Fruit fly (Drosophila melanogaster) ovary, adult (tissue): ENCODE measurements around the gene corn.

Experiments
- CG17801 ChIP-seq: fragments of 200-800 bp; optimal IDR thresholded peaks from 2 replicates; lab custom pipeline; 2019; ENCODE audit warnings: missing biosample characterization, mild to moderate bottlenecking, missing genetic modification characterization, moderate library complexity; ENCODE audit not compliant: partially characterized antibody

The corn gene

DNA sequence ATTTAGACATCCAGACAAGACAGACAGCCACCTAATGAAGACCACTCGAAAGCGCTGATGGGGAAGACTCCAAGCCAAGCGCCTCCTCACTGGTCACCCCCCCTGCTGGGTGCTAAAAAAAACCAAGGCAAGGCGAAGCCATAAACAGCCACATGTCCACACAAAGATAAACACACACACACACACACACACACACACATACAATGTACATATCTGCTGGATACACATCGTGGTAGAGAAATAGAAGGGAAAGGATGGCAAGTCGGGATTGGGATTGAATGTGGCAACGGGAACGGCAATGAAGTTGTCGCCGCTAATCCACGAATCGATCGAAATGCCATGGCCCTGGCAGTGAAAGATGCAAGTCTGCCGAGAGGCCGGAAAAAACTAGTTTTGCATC, 7.5 kb downstream of the corn start:
- no peak for TF ChIP-seq CG17801 (GFP tag; lab: Kevin White, UChicago)

DNA sequence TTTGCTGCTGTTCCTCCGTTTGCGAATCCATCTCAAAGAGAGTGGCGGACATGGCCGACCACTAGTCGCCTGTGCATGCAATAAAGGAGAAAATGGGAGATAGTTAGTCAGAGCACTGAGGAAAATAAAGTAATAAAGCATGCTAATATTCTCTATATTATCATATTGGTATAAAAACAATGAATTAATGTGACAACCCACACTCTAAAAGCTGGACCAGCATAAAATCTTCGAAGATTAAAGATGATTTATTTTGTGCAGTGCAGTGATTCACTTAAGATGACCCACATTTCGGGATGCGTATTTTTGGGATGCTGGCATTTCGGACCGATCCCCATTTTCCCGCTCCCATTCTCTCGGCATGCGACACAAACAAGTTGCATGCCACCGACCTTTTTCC, 9.1 kb downstream of the corn start:
- no peak for TF ChIP-seq CG17801 (GFP tag; lab: Kevin White, UChicago)

DNA sequence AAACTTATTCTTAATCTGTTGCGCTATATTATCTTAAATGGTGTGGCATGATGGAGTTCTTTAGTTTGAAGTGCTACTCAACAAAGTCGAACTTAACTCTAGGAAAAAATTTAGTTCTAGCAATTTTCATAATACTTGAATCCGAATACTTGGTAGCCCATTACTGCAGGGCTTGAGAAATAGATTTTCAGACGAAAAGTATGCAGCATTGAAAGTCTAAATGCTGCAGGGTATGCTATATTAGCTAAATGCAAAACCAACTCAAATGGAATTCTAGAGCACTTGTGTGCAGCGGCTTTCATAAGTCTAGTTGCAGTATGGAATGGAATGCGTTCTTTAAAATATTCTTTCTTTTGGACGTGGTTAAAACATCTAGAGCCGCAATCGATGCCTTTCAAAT, 13.6 kb downstream of the corn start:
- TF ChIP-seq CG17801 (GFP tag; lab: Kevin White, UChicago): no peak

DNA sequence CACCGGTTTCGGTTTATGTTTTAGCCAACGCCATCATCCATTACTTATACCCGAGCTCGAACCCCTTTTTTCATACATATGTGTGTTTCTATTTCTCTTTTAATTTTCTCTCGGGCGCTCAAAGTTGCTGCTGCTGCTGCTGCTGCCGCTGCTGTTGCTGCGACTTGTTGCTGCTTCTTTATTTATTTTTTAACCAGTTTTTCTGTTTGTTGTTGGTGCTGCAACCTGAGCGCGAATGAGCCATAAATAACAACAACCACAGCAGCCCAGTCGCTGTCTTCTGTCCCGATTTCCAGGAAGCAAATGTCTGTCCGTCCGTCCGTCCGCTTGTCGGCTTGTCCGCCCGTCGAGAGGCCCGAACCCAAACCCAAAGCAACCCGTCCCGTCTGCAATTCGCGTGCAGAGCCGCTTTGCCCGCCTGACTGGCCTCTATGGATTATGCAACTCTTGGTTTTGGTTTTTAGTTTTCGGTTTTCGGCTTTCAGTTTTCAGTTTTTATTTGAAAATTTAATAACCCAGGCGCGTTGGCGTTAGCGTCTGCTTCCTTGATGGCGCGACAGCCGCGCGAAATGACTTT, 19.2 kb downstream of the corn start:
- TF ChIP-seq CG17801 (GFP tag; lab: Kevin White, UChicago): no peak

DNA sequence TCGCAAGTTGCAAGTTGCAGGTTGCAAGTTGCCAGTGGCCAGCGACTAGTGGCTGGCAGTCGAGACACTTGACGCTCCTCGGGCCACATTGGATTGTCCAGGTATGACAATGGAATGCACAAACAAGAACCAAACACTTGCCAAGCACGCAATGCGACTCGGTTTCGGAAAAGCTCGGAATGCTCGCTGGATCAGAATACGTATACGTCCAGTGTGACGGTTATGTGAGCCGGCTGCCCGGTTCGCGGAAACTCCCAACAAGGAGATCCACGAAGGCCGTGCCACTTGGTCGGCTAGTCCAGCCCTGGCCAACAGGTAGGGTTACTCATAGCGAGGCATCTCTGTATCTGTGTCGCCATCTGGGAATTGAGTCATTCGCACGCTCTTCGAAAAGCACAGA, 20.2 kb downstream of the corn start:
- no peak for TF ChIP-seq CG17801 (GFP tag; lab: Kevin White, UChicago)

DNA sequence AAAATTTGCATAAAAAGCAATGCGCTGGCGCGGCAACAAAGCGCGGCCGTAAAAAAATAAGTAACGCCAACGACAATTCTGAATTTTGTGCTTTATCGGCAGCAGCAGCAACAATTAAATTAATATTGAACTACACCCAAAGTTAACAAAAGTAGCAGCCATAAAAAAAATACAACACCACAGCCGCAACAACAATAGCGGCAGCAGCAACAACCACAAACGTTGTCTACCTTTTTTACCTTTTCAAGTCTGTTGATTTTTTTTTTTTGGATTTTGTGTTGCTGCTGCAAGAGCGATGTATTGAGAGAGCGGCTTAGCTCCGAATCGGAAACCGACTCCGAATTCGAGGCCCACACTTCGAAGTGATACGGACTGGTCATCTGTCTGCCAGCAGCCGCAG, 22.1 kb downstream of the corn start:
- TF ChIP-seq CG17801 (GFP tag; lab: Kevin White, UChicago): peak; percentile 71

DNA sequence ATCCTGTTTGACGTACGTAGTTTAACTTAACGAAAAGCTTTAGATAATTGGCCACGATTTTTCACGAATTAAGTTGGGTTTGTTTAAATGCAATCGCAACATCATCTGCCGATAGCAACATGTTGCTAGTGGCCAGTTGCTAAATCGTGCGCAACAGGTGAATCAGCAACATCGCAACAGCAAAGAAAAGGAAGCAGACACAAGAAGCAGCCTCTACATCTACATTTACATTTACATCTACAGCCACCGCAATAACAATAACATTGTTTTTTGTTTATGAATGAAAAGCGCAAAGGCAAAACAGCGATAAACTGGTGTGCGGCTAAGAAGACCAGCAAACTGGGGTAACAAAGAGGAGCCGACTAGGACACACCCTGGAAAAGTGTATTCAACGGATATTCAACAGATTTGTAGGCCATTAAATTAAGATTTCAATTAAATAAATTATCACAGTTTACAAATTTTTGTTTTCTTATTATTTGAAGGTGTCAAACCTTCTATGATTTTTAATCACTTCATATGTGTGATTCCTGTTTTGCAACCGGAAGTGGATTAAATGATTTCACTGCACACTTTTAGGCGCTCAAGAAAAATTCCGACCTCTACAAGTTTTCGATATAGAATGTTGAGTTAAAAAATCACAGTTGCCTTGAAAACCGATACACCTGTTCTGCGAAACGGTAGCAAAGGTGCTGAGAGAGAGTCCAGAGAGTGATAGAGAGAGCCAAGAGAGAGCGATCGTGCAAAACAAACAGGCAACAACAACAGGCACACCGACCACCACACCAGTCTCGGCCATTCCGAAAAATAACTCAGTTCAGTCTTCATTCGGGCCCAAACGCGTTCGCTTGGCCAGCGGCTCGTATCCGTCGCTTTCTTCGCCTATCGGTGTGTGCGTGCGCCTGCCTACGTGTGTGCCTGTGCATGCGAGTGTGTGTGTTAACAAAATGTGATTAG, 22.9 kb downstream of the corn start, which contains the start of gene melt:
TSS of gene melt (plus strand) at position 818 of the 957 bp plus-strand sequence.
- TF ChIP-seq CG17801 (GFP tag; lab: Kevin White, UChicago): peak; percentile 69

DNA sequence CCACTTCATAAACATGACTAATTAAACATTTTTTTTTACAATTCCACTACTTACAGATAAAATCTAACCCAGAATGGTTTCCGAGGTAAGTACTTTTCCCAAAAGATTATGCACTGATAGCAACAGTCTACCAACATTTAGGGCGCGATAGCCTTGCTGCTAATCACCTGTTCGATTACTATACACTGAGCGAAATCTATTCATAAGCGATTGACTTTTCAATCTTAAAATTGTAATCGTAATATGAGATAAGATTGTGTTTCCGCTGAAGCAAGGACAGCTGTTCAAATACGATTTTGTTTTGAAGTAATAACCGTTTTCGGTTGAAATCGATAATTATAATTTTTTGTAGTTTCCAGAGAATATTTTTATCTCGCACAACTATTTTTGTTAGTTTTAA, 24.3 kb downstream of the corn start:
- no peak for TF ChIP-seq CG17801 (GFP tag; lab: Kevin White, UChicago)

DNA sequence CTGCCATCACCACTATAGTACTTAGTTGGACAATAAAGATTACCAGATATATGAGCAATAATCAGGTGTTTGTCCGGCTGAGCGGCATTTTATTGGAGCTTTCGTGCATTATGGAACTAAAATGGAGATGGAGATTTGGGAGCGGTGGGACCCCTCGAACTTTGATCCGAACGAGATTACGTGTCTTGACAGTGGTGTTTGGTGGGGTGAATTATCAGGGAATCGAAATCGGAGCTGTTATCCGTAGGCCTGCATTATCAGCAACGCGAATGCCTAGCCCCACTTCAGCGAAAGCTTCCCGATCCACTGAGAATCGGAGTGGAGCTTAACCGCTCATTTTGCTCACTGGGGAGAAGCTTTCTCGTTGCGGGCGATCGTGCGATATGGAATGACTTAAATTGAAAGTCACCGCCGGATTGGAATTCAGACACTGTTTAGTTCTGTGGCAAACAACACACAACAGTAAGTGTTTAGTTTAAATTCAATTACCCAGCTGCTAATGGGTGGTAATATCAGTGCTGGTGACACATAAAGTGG, 25.4 kb downstream of the corn start, which contains the start of gene Acbp2:
TSS of gene Acbp2 (plus strand) at position 417 of the 537 bp plus-strand sequence.
- peak; percentile 21 for TF ChIP-seq CG17801 (GFP tag; lab: Kevin White, UChicago)

DNA sequence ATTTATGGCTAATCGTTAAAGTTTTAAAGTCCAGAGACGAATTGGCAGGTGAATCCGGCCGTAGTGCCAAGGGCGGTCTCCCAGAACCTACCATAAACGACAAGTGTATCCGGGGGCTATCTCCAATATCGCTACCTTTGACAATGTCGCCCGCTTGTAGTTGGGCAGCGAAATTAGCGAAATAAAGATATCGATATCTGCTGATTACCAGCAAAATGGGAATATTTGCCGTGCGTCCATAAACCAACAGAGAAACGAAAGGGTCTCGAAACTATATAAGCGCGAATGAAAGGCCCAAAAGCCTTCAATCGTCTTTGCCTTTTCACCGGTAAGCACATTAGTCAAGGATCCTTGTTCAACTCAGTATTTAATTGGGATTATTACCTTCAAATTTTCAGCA, 26.3 kb downstream of the corn start, which contains the start of gene Acbp3:
TSS of gene Acbp3 (plus strand) at position 301 of the 400 bp plus-strand sequence.
- no peak for TF ChIP-seq CG17801 (GFP tag; lab: Kevin White, UChicago)

DNA sequence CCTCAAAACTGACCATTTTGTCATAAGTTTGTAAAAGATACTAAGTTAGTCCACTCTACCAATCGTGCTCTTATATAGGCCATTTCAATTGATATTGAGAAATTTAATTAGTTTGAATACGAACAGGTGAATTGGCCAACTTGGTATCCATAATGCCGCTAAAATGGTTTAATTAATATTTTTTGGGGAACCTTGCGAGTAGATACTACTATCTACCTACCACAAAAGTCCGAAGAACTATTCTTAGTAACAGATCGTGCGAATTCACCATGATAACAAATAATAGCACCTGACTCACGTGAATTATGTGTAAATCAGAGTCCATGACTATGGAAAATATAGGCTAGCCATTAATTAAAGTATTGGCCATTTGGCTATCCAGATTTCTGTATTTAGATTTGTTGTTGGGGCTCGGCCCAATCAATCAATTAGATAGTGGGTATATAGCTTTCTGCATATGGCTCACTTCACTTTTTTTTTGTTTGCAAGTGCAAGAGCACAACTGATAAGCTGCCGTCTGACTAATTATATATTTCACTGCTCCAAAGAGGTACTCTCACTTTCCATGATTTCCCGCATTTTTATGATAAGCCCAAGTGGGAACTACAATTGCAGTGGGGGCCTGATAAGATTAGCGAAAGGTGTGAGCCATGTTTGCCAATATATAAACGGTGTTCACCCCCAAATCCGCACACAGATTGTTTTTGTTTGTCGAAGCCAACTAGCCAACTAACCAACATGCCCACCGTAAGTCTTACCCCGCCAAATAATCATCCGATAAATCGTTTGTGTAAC, 28.5 kb downstream of the corn start, which contains the start of the genes Acbp4 and Acbp6:
TSS of gene Acbp4 (minus strand) at position 51 of the 795 bp plus-strand sequence.
TSS of gene Acbp6 (plus strand) at position 690 of the 795 bp plus-strand sequence.
- no peak for TF ChIP-seq CG17801 (GFP tag; lab: Kevin White, UChicago)

DNA sequence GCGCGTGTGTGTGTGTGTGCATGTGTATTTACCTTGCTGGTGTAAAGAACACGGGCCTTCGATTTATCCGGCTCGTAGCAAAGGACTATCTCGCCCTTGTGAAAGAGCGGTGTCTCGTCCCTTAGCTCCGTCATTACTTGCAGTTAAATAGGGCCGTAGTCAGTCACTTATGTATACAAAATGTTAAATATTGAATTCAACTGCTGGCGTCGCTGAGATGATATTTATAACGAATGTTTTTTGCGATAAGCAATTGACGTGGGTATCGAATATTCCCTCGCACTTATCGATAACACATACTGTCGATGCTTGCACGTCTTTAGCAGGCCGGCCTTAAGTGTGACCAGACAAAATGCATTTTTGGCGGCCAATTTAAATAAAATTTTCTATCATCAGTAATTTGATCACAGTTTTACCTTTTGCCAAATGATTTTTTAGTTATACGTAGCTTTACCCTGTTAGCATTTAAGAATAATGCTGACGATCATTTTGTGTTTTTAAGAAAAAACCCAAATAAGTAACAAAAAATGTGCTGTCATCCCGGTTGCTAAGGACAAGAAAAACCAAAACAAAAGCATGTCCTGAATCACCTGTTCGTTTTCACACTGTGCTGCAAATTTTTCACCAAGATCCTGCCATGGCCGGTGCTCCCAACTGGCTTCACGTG, 31.5 kb downstream of the corn start, which contains the start of the genes msl-3 and BBS1:
TSS of gene msl-3 (minus strand) at position 245 of the 667 bp plus-strand sequence.
TSS of gene BBS1 (plus strand) at position 617 of the 667 bp plus-strand sequence.
- TF ChIP-seq CG17801 (GFP tag; lab: Kevin White, UChicago): no peak

DNA sequence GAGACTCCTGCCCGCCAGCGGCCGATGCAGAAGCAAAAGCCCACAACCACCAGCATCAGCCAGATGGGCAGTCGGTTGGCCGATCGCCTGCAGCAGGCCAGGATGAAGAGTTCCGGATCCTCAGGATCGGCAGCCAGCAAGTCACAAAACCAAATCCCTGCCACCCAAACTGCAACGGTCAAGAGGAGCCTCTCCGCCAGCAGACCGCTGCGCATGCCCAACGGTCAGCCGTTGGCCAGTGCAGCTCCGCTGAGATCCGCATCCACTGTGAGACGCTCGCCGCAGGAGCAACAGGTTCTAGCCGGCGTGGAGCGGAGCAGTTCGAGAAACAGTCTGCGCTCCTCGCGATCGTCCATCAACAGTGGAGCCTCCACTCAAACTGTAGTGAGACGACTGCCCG, 34.7 kb downstream of the corn start:
- TF ChIP-seq CG17801 (GFP tag; lab: Kevin White, UChicago): no peak

DNA sequence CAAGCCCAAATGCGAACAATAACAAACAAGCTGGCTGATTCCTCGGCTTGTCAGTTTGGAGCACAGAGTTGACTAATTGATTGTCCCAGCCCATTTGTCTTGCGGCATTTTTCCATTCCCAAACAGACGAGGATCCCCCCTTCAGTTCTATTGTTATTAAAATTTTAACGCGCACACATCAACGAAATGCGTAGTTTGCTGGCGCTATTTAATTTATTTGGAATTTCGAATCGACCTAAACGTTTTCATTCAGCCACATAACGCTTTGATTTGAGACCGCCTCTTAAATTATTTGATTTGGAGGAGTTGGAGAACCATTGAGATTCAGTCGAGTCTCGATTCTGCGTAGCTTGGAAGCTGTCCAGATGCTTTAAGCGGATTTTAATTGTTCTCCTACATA, 40.9 kb downstream of the corn start:
- no peak for TF ChIP-seq CG17801 (GFP tag; lab: Kevin White, UChicago)
